Fruit fly (Drosophila melanogaster): Measurements from ENCODE around the gene uif.

DNA sequence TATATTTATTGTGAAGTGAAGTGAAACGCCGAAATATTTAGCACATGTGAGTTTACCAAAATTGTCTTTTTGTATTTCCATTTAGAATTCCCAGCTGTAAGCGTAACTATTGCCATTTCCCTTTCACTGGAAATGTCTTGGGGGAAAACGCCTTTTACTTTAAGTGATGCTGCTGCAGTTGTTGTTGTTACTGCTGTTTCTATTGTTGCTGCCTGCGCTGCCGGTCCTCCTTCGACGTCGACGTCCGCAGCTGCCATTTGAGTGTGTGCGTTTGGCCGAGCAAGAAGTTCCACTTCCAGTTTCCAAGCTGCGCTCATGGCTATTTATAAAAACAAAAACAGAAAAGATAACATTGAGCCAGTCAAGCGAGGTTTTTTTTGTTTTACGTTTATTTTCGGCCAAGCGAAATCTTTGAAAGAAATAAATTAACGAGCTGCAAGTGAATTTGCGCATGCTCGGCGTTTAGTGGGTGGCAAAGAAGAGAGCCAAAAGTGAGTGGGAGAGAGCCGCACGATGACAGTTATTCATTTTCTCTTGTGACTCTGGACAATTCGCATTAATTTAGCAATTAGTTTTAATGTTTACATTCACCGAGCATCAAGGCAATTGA lies 39.6 kb upstream of the uif start:
- TF ChIP-seq h (optimal IDR thresholded peaks at IDR 0.05): no peak
- no peak for TF ChIP-seq Myc (optimal IDR thresholded peaks at IDR 0.05)
- TF ChIP-seq insv (optimal IDR thresholded peaks at IDR 0.05): no peak
- no peak for TF ChIP-seq Sin3A (optimal IDR thresholded peaks at IDR 0.05)
- no peak for TF ChIP-seq psq (optimal IDR thresholded peaks at IDR 0.05)
- TF ChIP-seq ttk (optimal IDR thresholded peaks at IDR 0.05): no peak
